Fruit fly (Drosophila melanogaster): ENCODE measurements around the gene CG45075.

The CG45075 gene

dm6 chr2L:6062382-6063082, 28.7 kb upstream of the CG45075 start, which contains the start of the genes ND-51 and CG13994 (continued):
- TF ChIP-seq TFAM (GFP tag; optimal IDR thresholded peaks at IDR 0.05), result no peak
- TF ChIP-seq gem (tag; optimal IDR thresholded peaks at IDR 0.05), result peak; percentile 85
- peak; percentile 17 for TF ChIP-seq psq (GFP tag; optimal IDR thresholded peaks at IDR 0.05)
- TF ChIP-seq CG7357 (GFP tag; IDR thresholded peaks at IDR 0.05), result peak; percentile 73
- TF ChIP-seq bbx (GFP tag; IDR thresholded peaks at IDR 0.05; ENCODE audit: partially characterized antibody), result 0 out of 2 replicates have a peak, but pooled peaks have one; percentile 9
- TF ChIP-seq Eip74EF (GFP tag; optimal IDR thresholded peaks at IDR 0.05), result no peak
- TF ChIP-seq CG5180 (GFP tag; optimal IDR thresholded peaks at IDR 0.05), result peak; percentile 42
- TF ChIP-seq CG9437 (GFP tag; optimal IDR thresholded peaks at IDR 0.05), result peak; percentile 55
- TF ChIP-seq Rfx (GFP tag; IDR thresholded peaks at IDR 0.05), result peak; percentile 88
- 0 out of 2 replicates have a peak, but pooled peaks have one; percentile 16 for TF ChIP-seq sim (GFP tag; IDR thresholded peaks at IDR 0.05)
- TF ChIP-seq wor (GFP tag; IDR thresholded peaks at IDR 0.05), result peak; percentile 29; the same call in 1 of the 2 replicates
- TF ChIP-seq CG15479 (GFP tag; optimal IDR thresholded peaks at IDR 0.05), result peak; percentile 50
- TF ChIP-seq Mrtf (GFP tag; IDR thresholded peaks at IDR 0.05), result peak; percentile 62
- peak; percentile 50; the same call in 1 of the 2 replicates for TF ChIP-seq gsb (GFP tag; IDR thresholded peaks at IDR 0.05)
- TF ChIP-seq zfh2 (GFP tag; optimal IDR thresholded peaks at IDR 0.05), result peak; percentile 79
- peak; percentile 78 for TF ChIP-seq CG8924 (tag; optimal IDR thresholded peaks at IDR 0.05)
- no peak for TF ChIP-seq danr (GFP tag; IDR thresholded peaks at IDR 0.05)
- TF ChIP-seq dmrt99B (tag; optimal IDR thresholded peaks at IDR 0.05), result no peak
- TF ChIP-seq unc-4 (GFP tag; IDR thresholded peaks at IDR 0.05; ENCODE audit: partially characterized antibody), result peak; percentile 53
- peak; percentile 89 for TF ChIP-seq Bteb2 (GFP tag; optimal IDR thresholded peaks at IDR 0.05)
- 0 out of 3 replicates have a peak, but pooled peaks have one; percentile 76 for TF ChIP-seq CG2199 (GFP tag; IDR thresholded peaks at IDR 0.05)
- peak; percentile 58 for TF ChIP-seq CG12219 (GFP tag; optimal IDR thresholded peaks at IDR 0.05)
- peak; percentile 5 to 82 for TF ChIP-seq bsh (GFP tag; optimal IDR thresholded peaks at IDR 0.05)
- TF ChIP-seq mld (GFP tag; IDR thresholded peaks at IDR 0.05; ENCODE audit: partially characterized antibody), result no peak
- peak; percentile 99 for TF ChIP-seq Ets65A (GFP tag)
- peak; percentile 64; the same call in 1 of the 2 replicates for TF ChIP-seq E2f2 (GFP tag; IDR thresholded peaks at IDR 0.05)
- peak; percentile 91 for TF ChIP-seq CG14710 (tag; optimal IDR thresholded peaks at IDR 0.05)
- TF ChIP-seq knrl (GFP tag; IDR thresholded peaks at IDR 0.05; ENCODE audit: partially characterized antibody), result peak; percentile 50; the same call in 2 of the 3 replicates
- peak; percentile 73 for TF ChIP-seq PHDP (tag; optimal IDR thresholded peaks at IDR 0.05)
- no peak for TF ChIP-seq CG10431 (GFP tag; optimal IDR thresholded peaks at IDR 0.05)
- TF ChIP-seq CG13296 (GFP tag; optimal IDR thresholded peaks at IDR 0.05), result peak; percentile 80
- peak; percentile 66 for TF ChIP-seq CG34376 (GFP tag; optimal IDR thresholded peaks at IDR 0.05)
- peak; percentile 80 for TF ChIP-seq CG6689 (GFP tag; IDR thresholded peaks at IDR 0.05)
- peak; percentile 83 for TF ChIP-seq fu2 (GFP tag; optimal IDR thresholded peaks at IDR 0.05)
- peak; percentile 79 for TF ChIP-seq CG16863 (GFP tag; optimal IDR thresholded peaks at IDR 0.05)
- peak; percentile 72 for TF ChIP-seq CG8290 (GFP tag; optimal IDR thresholded peaks at IDR 0.05)
- peak; percentile 57 to 83 for TF ChIP-seq CG8290 (tag; optimal IDR thresholded peaks at IDR 0.05)
- TF ChIP-seq NC2α (GFP tag; optimal IDR thresholded peaks at IDR 0.05), result peak; percentile 55
- peak; percentile 83 for TF ChIP-seq Sox102F (GFP tag; optimal IDR thresholded peaks at IDR 0.05)
- TF ChIP-seq CG10274 (GFP tag; optimal IDR thresholded peaks at IDR 0.05), result peak; percentile 17
- peak; percentile 35 for TF ChIP-seq salm (tag; optimal IDR thresholded peaks at IDR 0.05)
- peak; percentile 71 for TF ChIP-seq Dek (tag; optimal IDR thresholded peaks at IDR 0.05)
- TF ChIP-seq HmgD (GFP tag; optimal IDR thresholded peaks at IDR 0.05), result peak; percentile 52
- TF ChIP-seq dpn (GFP tag; optimal IDR thresholded peaks at IDR 0.05), result peak; percentile 84 to 87
- peak; percentile 80 for TF ChIP-seq Mes4 (GFP tag; optimal IDR thresholded peaks at IDR 0.05)
- TF ChIP-seq pan (optimal IDR thresholded peaks at IDR 0.05), result no peak
- TF ChIP-seq pan (GFP tag; optimal IDR thresholded peaks at IDR 0.05 in 1 of 2, IDR thresholded peaks at IDR 0.05 in 1 of 2), result peak in 1 of 2 experiments; percentile 85
- peak; percentile 61 for TF ChIP-seq CG7556 (GFP tag; optimal IDR thresholded peaks at IDR 0.05)
- peak; percentile 47 for TF ChIP-seq CG6813 (GFP tag; optimal IDR thresholded peaks at IDR 0.05)

All from whole organism, embryonic.